Worm (Caenorhabditis elegans): ENCODE results near the gene dpy-8.

DNA sequence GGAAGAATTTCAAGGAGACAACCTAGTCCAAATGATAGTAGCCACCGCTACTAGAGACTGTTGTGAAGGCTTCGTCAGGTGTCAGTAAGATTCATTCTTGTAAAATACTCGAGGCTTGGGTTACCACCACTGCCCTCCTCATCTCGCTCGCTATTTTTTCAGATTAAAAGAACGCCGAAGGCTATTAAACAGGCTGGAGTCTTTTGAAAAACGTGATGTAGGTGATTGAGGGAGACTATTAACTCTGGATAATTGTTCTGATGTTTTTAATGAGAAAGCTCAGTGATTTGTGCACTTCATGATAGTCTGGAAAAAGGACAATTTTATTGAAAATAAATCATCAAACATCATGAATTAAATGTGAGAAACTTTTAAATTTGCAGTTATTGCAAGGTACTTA is 38.7 kb upstream of the dpy-8 start, which contains the start of gene zig-6:
- no peak for TF ChIP-seq ceh-82 (tag; optimal IDR thresholded peaks at IDR 0.05)
- TF ChIP-seq ama-1 (optimal IDR thresholded peaks at IDR 0.05): no peak
- TF ChIP-seq pqm-1 (tag; optimal IDR thresholded peaks at IDR 0.05): no peak
- no peak for TF ChIP-seq elt-3 (tag; optimal IDR thresholded peaks at IDR 0.05)
- no peak for TF ChIP-seq nhr-76 (tag; optimal IDR thresholded peaks at IDR 0.05)
- TF ChIP-seq lsy-2 (tag; optimal IDR thresholded peaks at IDR 0.05): no peak
- no peak for TF ChIP-seq nhr-85 (tag)
- no peak for TF ChIP-seq C16A3.4 (tag; optimal IDR thresholded peaks at IDR 0.05)
- no peak for TF ChIP-seq ceh-8 (GFP tag; optimal IDR thresholded peaks at IDR 0.05)
- no peak for TF ChIP-seq aly-2 (tag; optimal IDR thresholded peaks at IDR 0.05)

Data from whole organism, L1 larva.